Comparison of ENCODE assay signal across 4 worm cellular contexts in genomic region chrV:16604301-16604700, ce11.
TF ChIP-seq lines count a peak whose summit lies in the region.

No protein-coding gene starts in this region.

TF ChIP-seq in whole organism, L2 larva, 48 proteins besides CTCF, POLR2A, EP300 and RAD21:
- TF ChIP-seq fos-1 (tag; optimal IDR thresholded peaks at IDR 0.05; lab: Kevin White, UChicago) (peak; percentile 18), elt-3 (tag; optimal IDR thresholded peaks at IDR 0.05; lab: Kevin White, UChicago) (no peak)

TF ChIP-seq in whole organism, L3 larva, 47 proteins besides CTCF, POLR2A, EP300 and RAD21:
- no peak for TF ChIP-seq ZK546.5 (tag; optimal IDR thresholded peaks at IDR 0.05; lab: Kevin White, UChicago)
- no peak for TF ChIP-seq nhr-43 (tag; optimal IDR thresholded peaks at IDR 0.05; lab: Kevin White, UChicago; ENCODE audit: poor library complexity, severe bottlenecking)
- peak; percentile 56 for TF ChIP-seq pqm-1 (tag; optimal IDR thresholded peaks at IDR 0.05; lab: Kevin White, UChicago)
- no peak for TF ChIP-seq ama-1 (optimal IDR thresholded peaks at IDR 0.05; lab: Kevin White, UChicago)
- TF ChIP-seq elt-2 (tag; optimal IDR thresholded peaks at IDR 0.05; lab: Kevin White, UChicago) = peak; percentile 42
- no peak for TF ChIP-seq egl-27 (tag; optimal IDR thresholded peaks at IDR 0.05; lab: Kevin White, UChicago)
- no peak for TF ChIP-seq daf-12 (tag; optimal IDR thresholded peaks at IDR 0.05; lab: Kevin White, UChicago)
- TF ChIP-seq R02D3.7 (tag; optimal IDR thresholded peaks at IDR 0.05; lab: Kevin White, UChicago) = no peak
- no peak for TF ChIP-seq nhr-12 (tag; optimal IDR thresholded peaks at IDR 0.05; lab: Kevin White, UChicago)
- no peak for TF ChIP-seq hmg-11 (tag; optimal IDR thresholded peaks at IDR 0.05; lab: Kevin White, UChicago)

TF ChIP-seq in whole organism, L4 larva, 104 proteins besides CTCF, POLR2A, EP300 and RAD21:
- TF ChIP-seq daf-16 (GFP tag; optimal IDR thresholded peaks at IDR 0.05; lab: Kevin White, UChicago) = no peak
- peak; percentile 50 for TF ChIP-seq daf-16 (tag; optimal IDR thresholded peaks at IDR 0.05; lab: Kevin White, UChicago)
- TF ChIP-seq tag-97 (GFP tag; IDR thresholded peaks at IDR 0.05; lab: Robert Waterston, UW) = no peak
- TF ChIP-seq nhr-28 (tag; optimal IDR thresholded peaks at IDR 0.05; lab: Kevin White, UChicago) = peak; percentile 46
- no peak for TF ChIP-seq arid-1 (GFP tag; conservative IDR thresholded peaks at IDR 0.05; lab: Robert Waterston, UW)
- TF ChIP-seq unc-39 (tag; optimal IDR thresholded peaks at IDR 0.05; lab: Kevin White, UChicago) = no peak
- no peak for TF ChIP-seq unc-62 (GFP tag; optimal IDR thresholded peaks at IDR 0.05 in 1 of 2; lab: Kevin White, UChicago)
- TF ChIP-seq unc-62 (tag; optimal IDR thresholded peaks at IDR 0.05; lab: Kevin White, UChicago) = no peak
- peak; percentile 44 for TF ChIP-seq dve-1 (tag; optimal IDR thresholded peaks at IDR 0.05; lab: Kevin White, UChicago; ENCODE audit: insufficient read depth)
- TF ChIP-seq nhr-77 (tag; optimal IDR thresholded peaks at IDR 0.05; lab: Kevin White, UChicago) = peak; percentile 22
- TF ChIP-seq pqm-1 (tag; optimal IDR thresholded peaks at IDR 0.05; lab: Kevin White, UChicago) = peak; percentile 11
- TF ChIP-seq dmd-6 (GFP tag; IDR thresholded peaks at IDR 0.05; lab: Robert Waterston, UW) = 0 out of 2 replicates have a peak, but pooled peaks have one; percentile 12

TF ChIP-seq in whole organism, young adult, 124 proteins besides CTCF, POLR2A, EP300 and RAD21:
- TF ChIP-seq snpc-4 (GFP tag; optimal IDR thresholded peaks at IDR 0.05; lab: Kevin White, UChicago) = no peak
- no peak for TF ChIP-seq snpc-4 (tag; optimal IDR thresholded peaks at IDR 0.05; lab: Kevin White, UChicago)
- no peak for TF ChIP-seq cebp-2 (GFP tag; IDR thresholded peaks at IDR 0.05; lab: Robert Waterston, UW)
- no peak for TF ChIP-seq Y79H2A.3 (GFP tag; conservative IDR thresholded peaks at IDR 0.05; lab: Robert Waterston, UW)
- no peak for TF ChIP-seq ztf-22 (GFP tag; optimal IDR thresholded peaks at IDR 0.05; lab: Kevin White, UChicago)
- TF ChIP-seq nhr-80 (tag; optimal IDR thresholded peaks at IDR 0.05; lab: Kevin White, UChicago) = peak; percentile 23
- no peak for TF ChIP-seq efl-1 (GFP tag; optimal IDR thresholded peaks at IDR 0.05; lab: Kevin White, UChicago)
- no peak for TF ChIP-seq F55B11.4 (tag; optimal IDR thresholded peaks at IDR 0.05; lab: Kevin White, UChicago; ENCODE audit: borderline replicate concordance, insufficient read depth)
